Fruit fly (Drosophila melanogaster) whole organism, embryonic: ENCODE results near the gene CG34454.

Experiments
- Asciz ChIP-seq: fragments of 200-800 bp; sonication (Bioruptor generic); optimal IDR thresholded peaks from 2 replicates; lab custom pipeline; 2017; ENCODE audit warnings: missing biosample characterization, mild to moderate bottlenecking, missing genetic modification characterization, missing genetic modification reagents
- CG11696 ChIP-seq: fragments of 200-800 bp; sonication (Bioruptor generic); IDR thresholded peaks from 2 replicates; pipeline ENCODE4 v1.3.6; 2022; ENCODE audit warnings: missing biosample characterization, missing genetic modification characterization
- CG12104 ChIP-seq: fragments of 200-800 bp; sonication (Bioruptor generic); optimal IDR thresholded peaks from 3 replicates; lab custom pipeline; 2016; ENCODE audit warnings: missing biosample characterization, missing genetic modification characterization
- CG12744 ChIP-seq: fragments of 200-800 bp; sonication (Bioruptor generic); optimal IDR thresholded peaks from 2 replicates; lab custom pipeline; 2016; ENCODE audit warnings: missing biosample characterization, missing genetic modification characterization
- CG13424 ChIP-seq: fragments of 200-800 bp; sonication (Bioruptor generic); optimal IDR thresholded peaks from 2 replicates; lab custom pipeline; 2019; ENCODE audit warnings: missing biosample characterization, mild to moderate bottlenecking, missing genetic modification characterization, moderate library complexity
- CG13775 ChIP-seq: fragments of 200-800 bp; sonication (Bioruptor generic); optimal IDR thresholded peaks from 3 replicates; lab custom pipeline; 2017; ENCODE audit warnings: missing biosample characterization, mild to moderate bottlenecking, missing genetic modification characterization
- CG14710 ChIP-seq: fragments of 200-800 bp; sonication (Bioruptor generic); optimal IDR thresholded peaks from 3 replicates; lab custom pipeline; 2019; ENCODE audit warnings: missing biosample characterization, mild to moderate bottlenecking, missing genetic modification characterization, moderate library complexity
- CG14965 ChIP-seq: fragments of 200-800 bp; sonication (Bioruptor generic); optimal IDR thresholded peaks from 2 replicates; lab custom pipeline; 2016; ENCODE audit warnings: missing biosample characterization, missing genetic modification characterization, borderline replicate concordance
- CG18599 ChIP-seq: fragments of 200-800 bp; sonication (Bioruptor generic); optimal IDR thresholded peaks from 3 replicates; lab custom pipeline; 2017; ENCODE audit warnings: missing biosample characterization, missing genetic modification characterization, mild to moderate bottlenecking, moderate library complexity, missing genetic modification reagents
- CG32767 ChIP-seq: fragments of 200-800 bp; sonication (Bioruptor generic); IDR thresholded peaks from 2 replicates; pipeline ENCODE4 v1.3.6; 2022; ENCODE audit warnings: missing biosample characterization, missing genetic modification characterization
- CG6254 ChIP-seq: fragments of 200-800 bp; sonication (Bioruptor generic); optimal IDR thresholded peaks from 3 replicates; lab custom pipeline; 2017; ENCODE audit warnings: mild to moderate bottlenecking, missing biosample characterization, missing genetic modification reagents, missing genetic modification characterization
- CG7928 ChIP-seq: fragments of 200-800 bp; sonication (Bioruptor generic); optimal IDR thresholded peaks from 2 replicates; lab custom pipeline; 2017; ENCODE audit warnings: missing biosample characterization, mild to moderate bottlenecking, missing genetic modification characterization
- CG8089 ChIP-seq: fragments of 200-800 bp; sonication (Bioruptor generic); optimal IDR thresholded peaks from 3 replicates; lab custom pipeline; 2016; ENCODE audit warnings: missing biosample characterization, missing genetic modification characterization
- CG8290 ChIP-seq, 3 experiments: fragments of 200-800 bp; sonication (Bioruptor generic); optimal IDR thresholded peaks; 2 replicates each; lab custom pipeline; 2016 to 2019; ENCODE audit warnings: missing biosample characterization in 3 of 3, missing genetic modification characterization in 3 of 3, mild to moderate bottlenecking in 2 of 3, moderate library complexity in 1 of 3
- CG9797 ChIP-seq: fragments of 200-800 bp; sonication (Bioruptor generic); optimal IDR thresholded peaks from 3 replicates; lab custom pipeline; 2018; ENCODE audit warnings: missing biosample characterization, mild to moderate bottlenecking, missing genetic modification characterization
- CG9876 ChIP-seq: fragments of 200-800 bp; sonication (Bioruptor generic); optimal IDR thresholded peaks from 2 replicates; lab custom pipeline; 2016; ENCODE audit warnings: missing biosample characterization, missing genetic modification characterization
- CTCF ChIP-seq: fragments of 200-800 bp; sonication (Bioruptor generic); optimal IDR thresholded peaks from 2 replicates; lab custom pipeline; 2017; ENCODE audit warnings: missing biosample characterization, mild to moderate bottlenecking, missing genetic modification characterization, moderate library complexity
- Chrac-16 ChIP-seq: fragments of 200-800 bp; sonication (Bioruptor generic); optimal IDR thresholded peaks from 3 replicates; lab custom pipeline; 2016; ENCODE audit warnings: missing biosample characterization, missing genetic modification characterization
- CkIIα-i1 ChIP-seq: fragments of 200-800 bp; sonication (Bioruptor generic); IDR thresholded peaks from 2 replicates; pipeline ENCODE4 v1.3.6; 2022; ENCODE audit warnings: missing biosample characterization, missing genetic modification characterization
- Dll ChIP-seq: fragments of 200-800 bp; sonication (Bioruptor generic); IDR thresholded peaks from 4 replicates; pipeline ENCODE4 v1.3.6; 2022; ENCODE audit warnings: missing biosample characterization, missing genetic modification characterization; ENCODE audit not compliant: partially characterized antibody
- E2f2 ChIP-seq: fragments of 200-800 bp; sonication (Bioruptor generic); IDR thresholded peaks from 2 replicates; pipeline ENCODE4 v1.3.6; 2022; ENCODE audit warnings: missing biosample characterization, missing genetic modification characterization
- Ets97D ChIP-seq: fragments of 200-800 bp; sonication (Bioruptor generic); optimal IDR thresholded peaks from 3 replicates; lab custom pipeline; 2016; ENCODE audit warnings: missing biosample characterization, missing genetic modification characterization
- HmgD ChIP-seq: fragments of 200-800 bp; sonication (Bioruptor generic); optimal IDR thresholded peaks from 3 replicates; lab custom pipeline; 2016; ENCODE audit warnings: missing biosample characterization, missing genetic modification characterization
- HmgZ ChIP-seq: fragments of 200-800 bp; sonication (Bioruptor generic); optimal IDR thresholded peaks from 2 replicates; lab custom pipeline; 2018; ENCODE audit warnings: missing biosample characterization, mild to moderate bottlenecking, missing genetic modification characterization
- MESR4 ChIP-seq: fragments of 200-800 bp; sonication (Bioruptor generic); optimal IDR thresholded peaks from 2 replicates; lab custom pipeline; 2018; ENCODE audit warnings: missing biosample characterization, mild to moderate bottlenecking, missing genetic modification characterization, moderate library complexity
- NfI ChIP-seq: fragments of 200-800 bp; sonication (Bioruptor generic); optimal IDR thresholded peaks from 3 replicates; lab custom pipeline; 2018; ENCODE audit warnings: missing biosample characterization, mild to moderate bottlenecking, missing genetic modification characterization, moderate library complexity
- bsh ChIP-seq, 2 experiments: fragments of 200-800 bp; sonication (Bioruptor generic); optimal IDR thresholded peaks; 2 replicates each; lab custom pipeline; 2017 to 2018; ENCODE audit warnings: mild to moderate bottlenecking in 2 of 2, missing biosample characterization in 2 of 2, missing genetic modification characterization in 2 of 2, moderate library complexity in 1 of 2
- chn ChIP-seq: fragments of 200-800 bp; sonication (Bioruptor generic); optimal IDR thresholded peaks from 2 replicates; lab custom pipeline; 2016; ENCODE audit warnings: missing biosample characterization, missing genetic modification characterization
- dmrt11E ChIP-seq: fragments of 200-800 bp; sonication (Bioruptor generic); optimal IDR thresholded peaks from 3 replicates; lab custom pipeline; 2018; ENCODE audit warnings: missing biosample characterization, mild to moderate bottlenecking, missing genetic modification characterization, moderate library complexity
- eve ChIP-seq, 2 experiments: fragments of >200 bp; optimal IDR thresholded peaks; 2 replicates each; lab custom pipeline; 2017; ENCODE audit warnings: missing biosample characterization in 2 of 2, missing genetic modification characterization in 2 of 2
- eyg ChIP-seq: fragments of 200-800 bp; sonication (Bioruptor generic); optimal IDR thresholded peaks from 3 replicates; lab custom pipeline; 2016; ENCODE audit warnings: missing biosample characterization, missing genetic modification characterization
- fru ChIP-seq: fragments of >200 bp; optimal IDR thresholded peaks from 2 replicates; lab custom pipeline; 2017
- insv ChIP-seq, 2 experiments: fragments of 200-800 bp; sonication (Bioruptor generic); optimal IDR thresholded peaks; 3 replicates each; lab custom pipeline; 2016 to 2018; ENCODE audit warnings: missing biosample characterization in 2 of 2, missing genetic modification characterization in 2 of 2
- kah ChIP-seq: fragments of 200-800 bp; sonication (Bioruptor generic); optimal IDR thresholded peaks from 2 replicates; lab custom pipeline; 2018; ENCODE audit warnings: missing biosample characterization, mild to moderate bottlenecking, missing genetic modification characterization
- knrl ChIP-seq: fragments of 200-800 bp; sonication (Bioruptor generic); IDR thresholded peaks from 3 replicates; pipeline ENCODE4 v1.3.6; 2022; ENCODE audit warnings: missing biosample characterization, missing genetic modification characterization; ENCODE audit not compliant: partially characterized antibody
- mam ChIP-seq: fragments of 200-800 bp; sonication (Bioruptor generic); optimal IDR thresholded peaks from 3 replicates; lab custom pipeline; 2016; ENCODE audit warnings: missing biosample characterization, missing genetic modification characterization
- prd ChIP-seq, 3 experiments: fragments of >200 bp in 2 of 3; fragments of 200-800 bp in 1 of 3; sonication (Bioruptor generic) in 1 of 3; optimal IDR thresholded peaks in 2 of 3; IDR thresholded peaks in 1 of 3; 2 replicates in 2 of 3; 3 replicates in 1 of 3; pipeline versions ENCODE4 v1.3.6 to Lab custom; 2017 to 2022; ENCODE audit warnings: missing biosample characterization in 1 of 3, missing genetic modification characterization in 1 of 3
- zen2 ChIP-seq: fragments of 200-800 bp; sonication (Bioruptor generic); IDR thresholded peaks from 3 replicates; pipeline ENCODE4 v1.3.6; 2022; ENCODE audit warnings: missing biosample characterization, missing genetic modification characterization; ENCODE audit not compliant: partially characterized antibody

Gene CG34454

dm6 chr3L:246644-247199 lies 14.6 kb upstream of the CG34454 start (continued):
- TF ChIP-seq CG12104 (GFP tag; lab: Kevin White, UChicago) (no peak), CG9797 (GFP tag; lab: Kevin White, UChicago) (peak; percentile 49), zen2 (peak; percentile 41; the same call in 2 of the 3 replicates), CG8290 (GFP tag; optimal IDR thresholded peaks at IDR 0.05; lab: Kevin White, UChicago) (peak; percentile 53), CG8290 (tag; optimal IDR thresholded peaks at IDR 0.05; lab: Kevin White, UChicago) (no peak), CG14965 (GFP tag; lab: Kevin White, UChicago) (no peak), CG13775 (peak; percentile 54), Ets97D (GFP tag; lab: Kevin White, UChicago) (peak; percentile 97), Chrac-16 (GFP tag; lab: Kevin White, UChicago) (peak; percentile 27), HmgD (peak; percentile 51), CG32767 (GFP tag; lab: Robert Waterston, UW) (peak; percentile 33; the same call in 1 of the 2 replicates), CG9876 (GFP tag; lab: Kevin White, UChicago) (peak; percentile 44), CkIIα-i1 (GFP tag; lab: Robert Waterston, UW) (no peak), CG13424 (tag; lab: Kevin White, UChicago) (peak; percentile 2), CG12744 (GFP tag; lab: Kevin White, UChicago) (peak; percentile 21), fru (lab: Kevin White, UChicago) (no peak), bsh (GFP tag; optimal IDR thresholded peaks at IDR 0.05; lab: Kevin White, UChicago) (no peak), insv (GFP tag; optimal IDR thresholded peaks at IDR 0.05; lab: Kevin White, UChicago) (peak in 1 of 2 experiments; percentile 30), CG11696 (GFP tag; lab: Robert Waterston, UW) (no peak), Asciz (GFP tag; lab: Kevin White, UChicago) (no peak), dmrt11E (tag; lab: Kevin White, UChicago) (peak; percentile 23), CG8089 (GFP tag; lab: Kevin White, UChicago) (peak; percentile 1), Dll (peak; percentile 25; the same call in 2 of the 4 replicates), HmgZ (tag; lab: Kevin White, UChicago) (peak; percentile 87), CTCF (GFP tag; lab: Kevin White, UChicago) (peak; percentile 96), kah (no peak), NfI (GFP tag; lab: Kevin White, UChicago) (no peak), CG14710 (peak; percentile 69), MESR4 (GFP tag; lab: Kevin White, UChicago) (peak; percentile 99), CG6254 (GFP tag; lab: Kevin White, UChicago) (no peak), mam (GFP tag; lab: Kevin White, UChicago) (peak; percentile 41), eyg (GFP tag; lab: Kevin White, UChicago) (peak; percentile 17), chn (GFP tag; lab: Kevin White, UChicago) (peak; percentile 18), knrl (GFP tag; lab: Robert Waterston, UW) (peak; percentile 59; the same call in 2 of the 3 replicates), E2f2 (GFP tag; lab: Robert Waterston, UW) (peak; percentile 94), prd (optimal IDR thresholded peaks at IDR 0.05; lab: Kevin White, UChicago) (no peak), prd (GFP tag; IDR thresholded peaks at IDR 0.05; lab: Robert Waterston, UW) (peak; percentile 57; the same call in 1 of the 3 replicates)

dm6 chr3L:234337-234736 lies 2.2 kb upstream of the CG34454 start:
- TF ChIP-seq CG7928 (GFP tag; lab: Kevin White, UChicago) = no peak

- peak in 1 of 2 experiments; percentile 33 for TF ChIP-seq eve (GFP tag; optimal IDR thresholded peaks at IDR 0.05; lab: Kevin White, UChicago)
- no peak for TF ChIP-seq CG18599 (GFP tag; lab: Kevin White, UChicago)
These were observed 1.1 kb upstream of the CG34454 start, which contains the start of gene CG34453 for dm6 chr3L:233251-233650. Gene CG34453, minus strand, starts transcription at chr3L:233351.
